Fruit fly (Drosophila melanogaster) whole organism, embryonic: ENCODE measurements around the gene alien.

Source experiments
- Ada2b ChIP-seq: fragments of 200-800 bp; sonication (Bioruptor generic); IDR thresholded peaks from 2 replicates; pipeline ENCODE4 v1.3.6; 2022; ENCODE audit warnings: missing biosample characterization, missing genetic modification characterization
- Asciz ChIP-seq: fragments of 200-800 bp; sonication (Bioruptor generic); optimal IDR thresholded peaks from 2 replicates; lab custom pipeline; 2017; ENCODE audit warnings: missing biosample characterization, mild to moderate bottlenecking, missing genetic modification characterization, missing genetic modification reagents
- CG11504 ChIP-seq: fragments of 200-800 bp; sonication (Bioruptor generic); optimal IDR thresholded peaks from 3 replicates; lab custom pipeline; 2019; ENCODE audit warnings: missing biosample characterization, mild to moderate bottlenecking, missing genetic modification characterization, moderate library complexity
- CG11723 ChIP-seq: fragments of 200-800 bp; sonication (Bioruptor generic); optimal IDR thresholded peaks from 2 replicates; lab custom pipeline; 2017; ENCODE audit warnings: missing biosample characterization, mild to moderate bottlenecking, missing genetic modification characterization
- CG14710 ChIP-seq: fragments of 200-800 bp; sonication (Bioruptor generic); optimal IDR thresholded peaks from 3 replicates; lab custom pipeline; 2019; ENCODE audit warnings: missing biosample characterization, mild to moderate bottlenecking, missing genetic modification characterization, moderate library complexity
- CG15073 ChIP-seq: fragments of 200-800 bp; sonication (Bioruptor generic); optimal IDR thresholded peaks from 2 replicates; lab custom pipeline; 2016; ENCODE audit warnings: missing biosample characterization, missing genetic modification characterization
- CG15601 ChIP-seq: fragments of 200-800 bp; sonication (Bioruptor generic); optimal IDR thresholded peaks from 3 replicates; lab custom pipeline; 2019; ENCODE audit warnings: missing biosample characterization, mild to moderate bottlenecking, missing genetic modification characterization, moderate library complexity
- CG1603 ChIP-seq: fragments of 200-800 bp; sonication (Bioruptor generic); optimal IDR thresholded peaks from 2 replicates; lab custom pipeline; 2019; ENCODE audit warnings: missing biosample characterization, mild to moderate bottlenecking, missing genetic modification characterization, moderate library complexity
- CG17829 ChIP-seq: fragments of 200-800 bp; optimal IDR thresholded peaks from 2 replicates; lab custom pipeline; 2019; ENCODE audit warnings: missing biosample characterization, mild to moderate bottlenecking, missing genetic modification characterization, moderate library complexity
- CG1792 ChIP-seq: fragments of 200-800 bp; sonication (Bioruptor generic); optimal IDR thresholded peaks from 2 replicates; lab custom pipeline; 2016; ENCODE audit warnings: missing biosample characterization, missing genetic modification characterization
- CG33557 ChIP-seq: fragments of 200-800 bp; sonication (Bioruptor generic); optimal IDR thresholded peaks from 2 replicates; lab custom pipeline; 2019; ENCODE audit warnings: missing biosample characterization, mild to moderate bottlenecking, missing genetic modification characterization, moderate library complexity
- CG6813 ChIP-seq: fragments of 200-800 bp; sonication (Bioruptor generic); optimal IDR thresholded peaks from 2 replicates; lab custom pipeline; 2017; ENCODE audit warnings: missing biosample characterization, missing genetic modification characterization, mild to moderate bottlenecking, moderate library complexity, missing genetic modification reagents
- CG7556 ChIP-seq: fragments of 200-800 bp; sonication (Bioruptor generic); optimal IDR thresholded peaks from 2 replicates; lab custom pipeline; 2017; ENCODE audit warnings: missing biosample characterization, mild to moderate bottlenecking, missing genetic modification characterization
- CG7839 ChIP-seq: fragments of 200-800 bp; sonication (Bioruptor generic); optimal IDR thresholded peaks from 3 replicates; lab custom pipeline; 2018; ENCODE audit warnings: missing biosample characterization, mild to moderate bottlenecking, missing genetic modification characterization, moderate library complexity
- CG9215 ChIP-seq: fragments of 200-800 bp; sonication (Bioruptor generic); IDR thresholded peaks from 2 replicates; pipeline ENCODE4 v1.3.6; 2022; ENCODE audit warnings: missing biosample characterization, missing genetic modification characterization
- CG9609 ChIP-seq: fragments of 200-800 bp; sonication (Bioruptor generic); optimal IDR thresholded peaks from 3 replicates; lab custom pipeline; 2016; ENCODE audit warnings: missing biosample characterization, missing genetic modification characterization
- CG9727 ChIP-seq: fragments of 200-800 bp; sonication (Bioruptor generic); optimal IDR thresholded peaks from 3 replicates; lab custom pipeline; 2017; ENCODE audit warnings: missing biosample characterization, mild to moderate bottlenecking, missing genetic modification characterization
- Dbx ChIP-seq: fragments of 200-800 bp; sonication (Bioruptor generic); IDR thresholded peaks from 3 replicates; pipeline ENCODE4 v1.3.6; 2022; ENCODE audit warnings: missing biosample characterization, missing genetic modification characterization
- Ets65A ChIP-seq: fragments of 200-800 bp; sonication (Bioruptor generic); peaks from one replicate; lab custom pipeline; 2016; ENCODE audit warnings: missing biosample characterization, missing genetic modification characterization
- Ets97D ChIP-seq: fragments of 200-800 bp; sonication (Bioruptor generic); optimal IDR thresholded peaks from 3 replicates; lab custom pipeline; 2016; ENCODE audit warnings: missing biosample characterization, missing genetic modification characterization
- Gug ChIP-seq: fragments of 200-800 bp; sonication (Bioruptor generic); IDR thresholded peaks from 4 replicates; pipeline ENCODE4 v1.3.6; 2022; ENCODE audit warnings: missing biosample characterization, missing genetic modification characterization
- H2.0 ChIP-seq: fragments of 200-800 bp; sonication (Bioruptor generic); IDR thresholded peaks from 2 replicates; pipeline ENCODE4 v1.3.6; 2022; ENCODE audit warnings: missing biosample characterization, missing genetic modification characterization
- Kr ChIP-seq: fragments of 200-800 bp; sonication (Bioruptor generic); optimal IDR thresholded peaks from 2 replicates; lab custom pipeline; 2017; ENCODE audit warnings: missing biosample characterization, mild to moderate bottlenecking, missing genetic modification characterization
- NC2α ChIP-seq: fragments of 200-800 bp; sonication (Bioruptor generic); optimal IDR thresholded peaks from 2 replicates; lab custom pipeline; 2016; ENCODE audit warnings: missing biosample characterization, missing genetic modification characterization
- Ravus ChIP-seq: fragments of 200-800 bp; sonication (Bioruptor generic); IDR thresholded peaks from 2 replicates; pipeline ENCODE4 v1.3.6; 2022; ENCODE audit warnings: missing biosample characterization, missing genetic modification characterization
- Sox100B ChIP-seq: fragments of 200-800 bp; sonication (Bioruptor generic); optimal IDR thresholded peaks from 3 replicates; lab custom pipeline; 2018; ENCODE audit warnings: missing biosample characterization, mild to moderate bottlenecking, missing genetic modification characterization
- Sry-β ChIP-seq: fragments of 200-800 bp; sonication (Bioruptor generic); optimal IDR thresholded peaks from 2 replicates; lab custom pipeline; 2018; ENCODE audit warnings: missing biosample characterization, mild to moderate bottlenecking, missing genetic modification characterization, moderate library complexity
- ac ChIP-seq: fragments of 200-800 bp; sonication (Bioruptor generic); optimal IDR thresholded peaks from 3 replicates; lab custom pipeline; 2017; ENCODE audit warnings: missing biosample characterization, mild to moderate bottlenecking, missing genetic modification characterization
- amos ChIP-seq: fragments of 200-800 bp; sonication (Bioruptor generic); IDR thresholded peaks from 2 replicates; pipeline ENCODE4 v1.3.6; 2022; ENCODE audit warnings: missing biosample characterization, missing genetic modification characterization; ENCODE audit not compliant: partially characterized antibody
- az2 ChIP-seq: fragments of 200-800 bp; sonication (Bioruptor generic); optimal IDR thresholded peaks from 3 replicates; lab custom pipeline; 2016; ENCODE audit warnings: missing biosample characterization, missing genetic modification characterization
- cato ChIP-seq: fragments of 200-800 bp; sonication (Bioruptor generic); optimal IDR thresholded peaks from 2 replicates; lab custom pipeline; 2016; ENCODE audit warnings: missing biosample characterization, missing genetic modification characterization, borderline replicate concordance
- chm ChIP-seq: fragments of 200-800 bp; sonication (Bioruptor generic); IDR thresholded peaks from 2 replicates; pipeline ENCODE4 v1.3.6; 2022; ENCODE audit warnings: missing biosample characterization, missing genetic modification characterization
- dati ChIP-seq: fragments of 200-800 bp; sonication (Bioruptor generic); IDR thresholded peaks from 2 replicates; pipeline ENCODE4 v1.3.6; 2022; ENCODE audit warnings: missing biosample characterization, missing genetic modification characterization
- esg ChIP-seq: fragments of 200-800 bp; sonication (Bioruptor generic); conservative IDR thresholded peaks from 2 replicates; pipeline ENCODE4 v1.3.6; 2022; ENCODE audit warnings: missing biosample characterization, missing genetic modification characterization
- gce ChIP-seq: fragments of 200-800 bp; sonication (Bioruptor generic); IDR thresholded peaks from 3 replicates; pipeline ENCODE4 v1.3.6; 2022; ENCODE audit warnings: missing biosample characterization, missing genetic modification characterization
- gsb ChIP-seq: fragments of 200-800 bp; sonication (Bioruptor generic); IDR thresholded peaks from 2 replicates; pipeline ENCODE4 v1.3.6; 2022; ENCODE audit warnings: missing biosample characterization, missing genetic modification characterization
- her ChIP-seq: fragments of 200-800 bp; sonication (Bioruptor generic); optimal IDR thresholded peaks from 2 replicates; lab custom pipeline; 2016; ENCODE audit warnings: missing biosample characterization, missing genetic modification characterization
- jigr1 ChIP-seq: fragments of 200-800 bp; sonication (Bioruptor generic); IDR thresholded peaks from 3 replicates; pipeline ENCODE4 v1.3.6; 2022; ENCODE audit warnings: missing biosample characterization, missing genetic modification characterization
- jing ChIP-seq: fragments of 200-800 bp; sonication (Bioruptor generic); optimal IDR thresholded peaks from 2 replicates; lab custom pipeline; 2018; ENCODE audit warnings: missing biosample characterization, mild to moderate bottlenecking, missing genetic modification characterization
- knrl ChIP-seq: fragments of 200-800 bp; sonication (Bioruptor generic); IDR thresholded peaks from 3 replicates; pipeline ENCODE4 v1.3.6; 2022; ENCODE audit warnings: missing biosample characterization, missing genetic modification characterization; ENCODE audit not compliant: partially characterized antibody
- nerfin-2 ChIP-seq: fragments of 200-800 bp; sonication (Bioruptor generic); IDR thresholded peaks from 2 replicates; pipeline ENCODE4 v1.3.6; 2022; ENCODE audit warnings: missing biosample characterization, missing genetic modification characterization; ENCODE audit not compliant: partially characterized antibody
- nmo ChIP-seq: fragments of 200-800 bp; sonication (Bioruptor generic); optimal IDR thresholded peaks from 2 replicates; lab custom pipeline; 2018; ENCODE audit warnings: missing biosample characterization, mild to moderate bottlenecking, missing genetic modification characterization, moderate library complexity
- p53 ChIP-seq: fragments of 200-800 bp; sonication (Bioruptor generic); optimal IDR thresholded peaks from 2 replicates; lab custom pipeline; 2016; ENCODE audit warnings: missing biosample characterization, missing genetic modification characterization
- sens ChIP-seq: fragments of 200-800 bp; sonication (Bioruptor generic); peaks from one replicate; lab custom pipeline; 2016; ENCODE audit warnings: missing biosample characterization, missing genetic modification characterization
- sob ChIP-seq: fragments of 200-800 bp; sonication (Bioruptor generic); IDR thresholded peaks from 2 replicates; pipeline ENCODE4 v1.3.6; 2022; ENCODE audit warnings: missing biosample characterization, missing genetic modification characterization
- tin ChIP-seq: fragments of 200-800 bp; sonication (Bioruptor generic); optimal IDR thresholded peaks from 3 replicates; lab custom pipeline; 2016; ENCODE audit warnings: missing biosample characterization, missing genetic modification characterization
- vnd ChIP-seq: fragments of 200-800 bp; sonication (Bioruptor generic); IDR thresholded peaks from 3 replicates; pipeline ENCODE4 v1.3.6; 2022; ENCODE audit warnings: missing biosample characterization, missing genetic modification characterization; ENCODE audit not compliant: partially characterized antibody
- vvl ChIP-seq: fragments of 200-800 bp; sonication (Bioruptor generic); IDR thresholded peaks from 2 replicates; pipeline ENCODE4 v1.3.6; 2022; ENCODE audit warnings: missing biosample characterization, missing genetic modification characterization
- wor ChIP-seq: fragments of 200-800 bp; sonication (Bioruptor generic); IDR thresholded peaks from 2 replicates; pipeline ENCODE4 v1.3.6; 2022; ENCODE audit warnings: missing biosample characterization, missing genetic modification characterization

alien gene

dm6 chr2L:8952194-8953037 is 44.8 kb downstream of the alien start (continued):
- TF ChIP-seq Ets65A (GFP tag; lab: Kevin White, UChicago), result peak; percentile 94
- TF ChIP-seq knrl (GFP tag; lab: Robert Waterston, UW), result no peak; the same call in 2 of the 3 replicates
- TF ChIP-seq CG14710, result peak; percentile 3
- peak; percentile 86 for TF ChIP-seq sens
- no peak for TF ChIP-seq Sox100B (GFP tag; lab: Kevin White, UChicago)
- TF ChIP-seq Gug (GFP tag; lab: Robert Waterston, UW), result peak; percentile 46; the same call in 2 of the 4 replicates
- no peak for TF ChIP-seq jigr1
- no peak for TF ChIP-seq gce
- peak; percentile 36; the same call in 1 of the 2 replicates for TF ChIP-seq sob (GFP tag; lab: Robert Waterston, UW)
- no peak for TF ChIP-seq Kr (GFP tag; lab: Kevin White, UChicago)
- no peak for TF ChIP-seq Ets97D
- TF ChIP-seq Ada2b (GFP tag; lab: Robert Waterston, UW), result peak; percentile 27; the same call in 1 of the 2 replicates
- TF ChIP-seq cato (GFP tag; lab: Kevin White, UChicago), result no peak
- TF ChIP-seq CG15073 (GFP tag; lab: Kevin White, UChicago), result no peak
- TF ChIP-seq CG33557 (GFP tag; lab: Kevin White, UChicago), result no peak
- TF ChIP-seq jing (GFP tag; lab: Kevin White, UChicago), result no peak
- TF ChIP-seq CG9609 (GFP tag; lab: Kevin White, UChicago), result peak; percentile 46
- TF ChIP-seq Ravus, result no peak
- TF ChIP-seq Asciz, result no peak
- peak; percentile 51 for TF ChIP-seq CG7839 (tag; lab: Kevin White, UChicago)
- peak; percentile 7 for TF ChIP-seq NC2α (GFP tag; lab: Kevin White, UChicago)
- peak; percentile 83 for TF ChIP-seq amos (GFP tag; lab: Robert Waterston, UW)
- no peak for TF ChIP-seq CG15601 (tag; lab: Kevin White, UChicago)
- TF ChIP-seq CG9727 (GFP tag; lab: Kevin White, UChicago), result peak; percentile 36
- TF ChIP-seq vnd (GFP tag; lab: Robert Waterston, UW), result peak; percentile 59; the same call in 1 of the 3 replicates
- no peak; the same call in 1 of the 2 replicates for TF ChIP-seq esg (GFP tag; lab: Robert Waterston, UW)
- TF ChIP-seq CG17829 (tag; lab: Kevin White, UChicago), result peak; percentile 14
- TF ChIP-seq CG1792 (GFP tag; lab: Kevin White, UChicago), result no peak
- TF ChIP-seq ac (GFP tag; lab: Kevin White, UChicago), result no peak
- TF ChIP-seq her (GFP tag; lab: Kevin White, UChicago), result peak; percentile 66
- peak; percentile 15 for TF ChIP-seq az2
- TF ChIP-seq CG11504 (tag; lab: Kevin White, UChicago), result peak; percentile 36
- TF ChIP-seq wor (GFP tag; lab: Robert Waterston, UW), result no peak
- peak; percentile 14 for TF ChIP-seq nmo (GFP tag; lab: Kevin White, UChicago)
- TF ChIP-seq Sry-β (GFP tag; lab: Kevin White, UChicago), result no peak
- TF ChIP-seq chm (GFP tag; lab: Robert Waterston, UW), result 0 out of 2 replicates have a peak, but pooled peaks have one; percentile 17
- peak; percentile 64 for TF ChIP-seq CG1603 (tag; lab: Kevin White, UChicago)
- no peak for TF ChIP-seq CG7556 (GFP tag; lab: Kevin White, UChicago)
- no peak for TF ChIP-seq p53 (GFP tag; lab: Kevin White, UChicago)
- TF ChIP-seq tin (GFP tag; lab: Kevin White, UChicago), result peak; percentile 23
- peak; percentile 9 for TF ChIP-seq CG6813 (GFP tag; lab: Kevin White, UChicago)
- peak; percentile 57 for TF ChIP-seq nerfin-2 (GFP tag; lab: Robert Waterston, UW)
- TF ChIP-seq Dbx (GFP tag; lab: Robert Waterston, UW), result peak; percentile 41; the same call in 1 of the 3 replicates
- TF ChIP-seq CG11723 (GFP tag; lab: Kevin White, UChicago), result peak; percentile 11
- peak; percentile 58 for TF ChIP-seq vvl
- no peak for TF ChIP-seq gsb (GFP tag; lab: Robert Waterston, UW)
- TF ChIP-seq H2.0 (GFP tag; lab: Robert Waterston, UW), result peak; percentile 57
- no peak for TF ChIP-seq dati (GFP tag; lab: Robert Waterston, UW)
- TF ChIP-seq CG9215 (GFP tag; lab: Robert Waterston, UW), result no peak; the same call in 1 of the 2 replicates
